Worm (Caenorhabditis elegans): ENCODE measurements around the gene srh-268.
"Not testable (repeated sequence)": the region's sequence is repeated elsewhere in the genome, so short reads cannot be mapped to it uniquely, and the experiment has no call there.

The srh-268 gene

ce11 chrV:7545187-7545586, 6.1 kb downstream of the srh-268 start, which contains the start of the genes C54F6.19 and nhx-3:
C54F6.19 (plus strand) TSS chrV:7545487.
nhx-3 (minus strand) TSS chrV:7545523.
- TF ChIP-seq F57C9.4 (tag; optimal IDR thresholded peaks at IDR 0.05) (no peak), sea-2 (GFP tag; IDR thresholded peaks at IDR 0.05) (no peak), zfh-2 (GFP tag; conservative IDR thresholded peaks at IDR 0.05) (no peak), ceh-91 (GFP tag; IDR thresholded peaks at IDR 0.05) (no peak), dpff-1 (tag; optimal IDR thresholded peaks at IDR 0.05) (no peak), ZK185.1 (tag; optimal IDR thresholded peaks at IDR 0.05; ENCODE audit: poor library complexity, severe bottlenecking) (no peak), D2030.7 (GFP tag; IDR thresholded peaks at IDR 0.05) (no peak), snpc-1.1 (tag; optimal IDR thresholded peaks at IDR 0.05; ENCODE audit: insufficient read depth) (no peak), lin-40 (tag; optimal IDR thresholded peaks at IDR 0.05) (no peak), ztf-3 (GFP tag; optimal IDR thresholded peaks at IDR 0.05) (no peak), F37B4.10 (GFP tag; IDR thresholded peaks at IDR 0.05) (no peak), sdz-38 (tag; optimal IDR thresholded peaks at IDR 0.05) (no peak)

- TF ChIP-seq unc-130 (GFP tag; optimal IDR thresholded peaks at IDR 0.05) (no peak), die-1 (tag; optimal IDR thresholded peaks at IDR 0.05) (no peak), madf-10 (tag; optimal IDR thresholded peaks at IDR 0.05) (no peak), tlf-1 (GFP tag; optimal IDR thresholded peaks at IDR 0.05) (no peak), lin-35 (GFP tag; optimal IDR thresholded peaks at IDR 0.05) (no peak), snpc-4 (GFP tag; optimal IDR thresholded peaks at IDR 0.05) (no peak), snpc-4 (tag; optimal IDR thresholded peaks at IDR 0.05) (no peak), F37B4.10 (GFP tag; IDR thresholded peaks at IDR 0.05) (no peak)
These were observed 8.4 kb downstream of the srh-268 start, which contains the start of gene ftn-1 for ce11 chrV:7547479-7547878. ftn-1 (minus strand) TSS chrV:7547579.

- TF ChIP-seq nhr-80 (tag; optimal IDR thresholded peaks at IDR 0.05) (peak; percentile 21), ceh-27 (GFP tag; optimal IDR thresholded peaks at IDR 0.05) (no peak)
These were observed 8.9 kb downstream of the srh-268 start for ce11 chrV:7548017-7548416.

ce11 chrV:7548499-7548898, 9.4 kb downstream of the srh-268 start:
- TF ChIP-seq D2030.7 (GFP tag; IDR thresholded peaks at IDR 0.05) (peak; percentile 87), F52B5.7 (tag; optimal IDR thresholded peaks at IDR 0.05) (peak; percentile 50), rpc-1 (optimal IDR thresholded peaks at IDR 0.05) (peak; percentile 53), rpc-1 (tag; optimal IDR thresholded peaks at IDR 0.05) (peak; percentile 73), athp-1 (tag; optimal IDR thresholded peaks at IDR 0.05) (peak; percentile 47), F37B4.10 (GFP tag; IDR thresholded peaks at IDR 0.05) (0 out of 2 replicates have a peak, but pooled peaks have one; percentile 11), ztf-28 (GFP tag; IDR thresholded peaks at IDR 0.05) (peak; percentile 71; the same call in 1 of the 2 replicates), ztf-22 (GFP tag; optimal IDR thresholded peaks at IDR 0.05) (peak; percentile 10), lin-54 (GFP tag; optimal IDR thresholded peaks at IDR 0.05) (peak; percentile 57), mcd-1 (GFP tag; IDR thresholded peaks at IDR 0.05) (peak; percentile 67), hmg-20 (GFP tag; IDR thresholded peaks at IDR 0.05) (peak; percentile 36; the same call in 1 of the 2 replicates), cebp-1 (GFP tag; IDR thresholded peaks at IDR 0.05) (peak; percentile 36; the same call in 1 of the 2 replicates), rcor-1 (GFP tag; IDR thresholded peaks at IDR 0.05) (peak; percentile 78), aptf-2 (GFP tag; conservative IDR thresholded peaks at IDR 0.05) (peak; percentile 78), T07F8.4 (tag; optimal IDR thresholded peaks at IDR 0.05) (peak; percentile 43), pbrm-1 (GFP tag; IDR thresholded peaks at IDR 0.05) (peak; percentile 69), tbp1 (GFP tag; optimal IDR thresholded peaks at IDR 0.05) (peak; percentile 85), madf-3 (GFP tag; IDR thresholded peaks at IDR 0.05) (peak; percentile 63; the same call in 1 of the 2 replicates), C17E4.6 (GFP tag; IDR thresholded peaks at IDR 0.05) (peak; percentile 70), ekl-4 (GFP tag; IDR thresholded peaks at IDR 0.05) (peak; percentile 83; the same call in 1 of the 2 replicates), ceh-58 (GFP tag; IDR thresholded peaks at IDR 0.05) (peak; percentile 81; the same call in 1 of the 2 replicates), madf-8 (GFP tag; conservative IDR thresholded peaks at IDR 0.05) (peak; percentile 43), ceh-40 (GFP tag; IDR thresholded peaks at IDR 0.05) (peak; percentile 77; the same call in 1 of the 2 replicates), egl-18 (GFP tag; IDR thresholded peaks at IDR 0.05) (0 out of 2 replicates have a peak, but pooled peaks have one; percentile 57), sea-2 (GFP tag; IDR thresholded peaks at IDR 0.05) (peak; percentile 51; the same call in 1 of the 2 replicates)
- not testable (repeated sequence) for TF ChIP-seq cebp-1 (tag; optimal IDR thresholded peaks at IDR 0.05)
